Fruit fly (Drosophila melanogaster): ENCODE measurements around the gene CG11555.

CG11555 gene

DNA sequence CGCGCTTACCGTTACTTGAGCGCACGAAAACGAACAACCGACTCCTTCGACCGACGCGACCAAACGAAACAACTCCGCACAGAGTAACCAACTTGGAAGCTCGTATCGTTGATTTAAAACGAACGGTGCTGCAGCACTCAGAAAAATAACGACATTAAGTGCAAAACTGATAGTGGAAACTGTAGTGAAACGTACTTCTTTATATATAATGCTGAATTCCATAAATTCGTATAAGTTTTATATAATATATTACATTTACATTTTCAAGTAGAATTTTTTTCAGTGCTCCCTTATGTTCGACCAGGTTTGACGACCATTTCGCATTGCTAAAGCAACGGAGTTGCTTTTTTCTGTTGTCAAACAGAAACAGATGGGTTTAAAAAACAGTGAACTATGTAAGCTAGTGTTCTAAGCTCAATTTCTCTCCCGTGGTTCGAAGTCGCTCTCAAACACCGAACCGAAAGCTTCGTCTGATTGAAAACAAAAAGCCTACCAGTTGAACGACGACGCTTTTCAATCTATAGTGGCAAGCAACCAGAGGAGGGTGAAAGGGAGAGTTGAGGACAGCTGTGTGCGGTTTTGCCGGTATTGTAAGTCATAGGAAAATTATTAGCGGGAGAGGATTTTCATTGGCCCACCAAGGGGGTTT is 6.1 kb upstream of the CG11555 start, which contains the start of gene CG17075 (continued):
- TF ChIP-seq CG7839 (tag; optimal IDR thresholded peaks at IDR 0.05) (peak; percentile 98), Hr39 (optimal IDR thresholded peaks at IDR 0.05) (no peak), crp (GFP tag; optimal IDR thresholded peaks at IDR 0.05) (peak in 1 of 2 experiments; percentile 54), HLH54F (GFP tag; optimal IDR thresholded peaks at IDR 0.05) (peak; percentile 77), rib (GFP tag; IDR thresholded peaks at IDR 0.05) (peak; percentile 95), trh (GFP tag; optimal IDR thresholded peaks at IDR 0.05) (peak; percentile 88), CG12659 (GFP tag; optimal IDR thresholded peaks at IDR 0.05) (peak; percentile 97), ap (GFP tag; IDR thresholded peaks at IDR 0.05) (peak; percentile 96), Asciz (GFP tag; optimal IDR thresholded peaks at IDR 0.05) (peak; percentile 95), HmgZ (tag; optimal IDR thresholded peaks at IDR 0.05) (peak; percentile 95), slp2 (GFP tag; optimal IDR thresholded peaks at IDR 0.05) (peak; percentile 56), gem (tag; optimal IDR thresholded peaks at IDR 0.05) (peak; percentile 97), CG10321 (GFP tag; IDR thresholded peaks at IDR 0.05) (peak; percentile 78), row (GFP tag; IDR thresholded peaks at IDR 0.05) (peak; percentile 96), nmo (GFP tag; optimal IDR thresholded peaks at IDR 0.05) (peak; percentile 93), Xbp1 (GFP tag; optimal IDR thresholded peaks at IDR 0.05) (peak; percentile 96), CG8281 (tag; optimal IDR thresholded peaks at IDR 0.05) (peak; percentile 72), cato (GFP tag; optimal IDR thresholded peaks at IDR 0.05; ENCODE audit: borderline replicate concordance) (peak; percentile 88), tin (GFP tag; optimal IDR thresholded peaks at IDR 0.05) (peak; percentile 94), sd (tag; optimal IDR thresholded peaks at IDR 0.05) (peak; percentile 84), CG1792 (GFP tag; optimal IDR thresholded peaks at IDR 0.05) (peak; percentile 66), CG11085 (GFP tag; IDR thresholded peaks at IDR 0.05) (peak; percentile 94), yki (optimal IDR thresholded peaks at IDR 0.05) (no peak), oc (tag; optimal IDR thresholded peaks at IDR 0.05) (peak; percentile 91), Rx (GFP tag; IDR thresholded peaks at IDR 0.05) (peak; percentile 87), CG8765 (GFP tag; IDR thresholded peaks at IDR 0.05) (0 out of 2 replicates have a peak, but pooled peaks have one; percentile 42), ERR (GFP tag; optimal IDR thresholded peaks at IDR 0.05) (peak; percentile 69), CG2875 (GFP tag; optimal IDR thresholded peaks at IDR 0.05) (peak; percentile 87), CG31365 (tag; optimal IDR thresholded peaks at IDR 0.05) (peak; percentile 69), CG11560 (tag; IDR thresholded peaks at IDR 0.05) (peak; percentile 84), Rfx (GFP tag; IDR thresholded peaks at IDR 0.05) (peak; percentile 98), zen (tag; optimal IDR thresholded peaks at IDR 0.05) (peak; percentile 75), CG17359 (tag; optimal IDR thresholded peaks at IDR 0.05) (peak; percentile 96), Taf1 (GFP tag; IDR thresholded peaks at IDR 0.05) (peak; percentile 86), Med (GFP tag) (peak; percentile 94), CG32532 (GFP tag; IDR thresholded peaks at IDR 0.05) (peak; percentile 93), ATbp (GFP tag; optimal IDR thresholded peaks at IDR 0.05) (peak; percentile 96), Dref (GFP tag; IDR thresholded peaks at IDR 0.05) (peak; percentile 32; the same call in 1 of the 2 replicates), ind (GFP tag; optimal IDR thresholded peaks at IDR 0.05) (peak; percentile 94), tio (GFP tag; optimal IDR thresholded peaks at IDR 0.05) (peak; percentile 89), exex (tag; optimal IDR thresholded peaks at IDR 0.05) (peak; percentile 79), CG15601 (tag; optimal IDR thresholded peaks at IDR 0.05) (peak; percentile 100), CG15269 (tag; optimal IDR thresholded peaks at IDR 0.05) (peak; percentile 97), CG14014 (GFP tag; IDR thresholded peaks at IDR 0.05) (peak; percentile 97), CG11456 (GFP tag; IDR thresholded peaks at IDR 0.05) (peak; percentile 97), fd96Cb (tag; optimal IDR thresholded peaks at IDR 0.05) (peak; percentile 93), Lhr (GFP tag; optimal IDR thresholded peaks at IDR 0.05) (peak; percentile 61), CG15073 (GFP tag; optimal IDR thresholded peaks at IDR 0.05) (peak; percentile 59), Sox102F (GFP tag; optimal IDR thresholded peaks at IDR 0.05) (peak; percentile 97), CG1024 (GFP tag; IDR thresholded peaks at IDR 0.05) (peak; percentile 87)
